Worm (Caenorhabditis elegans): ENCODE results near the gene K05F1.9.

- TF ChIP-seq ztf-11 (tag; optimal IDR thresholded peaks at IDR 0.05) = no peak
- no peak for TF ChIP-seq lin-13 (tag; optimal IDR thresholded peaks at IDR 0.05)
- TF ChIP-seq flh-1 (GFP tag; optimal IDR thresholded peaks at IDR 0.05) = no peak
- TF ChIP-seq unc-62 (GFP tag; optimal IDR thresholded peaks at IDR 0.05) = no peak
Observed at ce11 chrII:5833136-5833535, 32.2 kb upstream of the K05F1.9 start, which contains the start of gene gtap-1.
